Worm (Caenorhabditis elegans): Measurements from ENCODE around the gene ttm-1.

The ttm-1 gene

DNA sequence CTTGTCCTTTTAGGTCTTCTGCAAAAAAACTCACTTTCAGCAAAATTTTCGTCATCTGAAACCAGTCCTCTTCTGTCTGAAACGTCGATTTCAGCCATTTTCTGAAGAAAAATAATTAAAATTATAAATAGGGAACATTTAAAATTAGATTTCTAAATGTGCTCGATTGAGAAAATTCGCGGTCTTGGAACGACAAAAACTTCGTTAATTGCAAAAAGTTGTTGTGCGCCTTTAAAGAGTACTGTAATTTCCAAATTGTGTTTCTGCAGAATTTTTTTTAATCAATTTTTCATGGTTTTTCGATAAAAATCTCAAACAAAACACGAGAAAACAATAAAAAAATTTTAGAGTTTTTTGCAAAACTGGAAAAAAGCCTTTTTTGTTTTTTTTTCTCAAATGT is at the start of gene ttm-1:
ttm-1 (minus strand) TSS at position 101 of the 400 bp plus-strand sequence.
- TF ChIP-seq med-1 (GFP tag; optimal IDR thresholded peaks at IDR 0.05; ENCODE audit: insufficient read depth) (no peak), ref-1 (GFP tag; conservative IDR thresholded peaks at IDR 0.05) (no peak), klf-2 (GFP tag; conservative IDR thresholded peaks at IDR 0.05) (no peak)

DNA sequence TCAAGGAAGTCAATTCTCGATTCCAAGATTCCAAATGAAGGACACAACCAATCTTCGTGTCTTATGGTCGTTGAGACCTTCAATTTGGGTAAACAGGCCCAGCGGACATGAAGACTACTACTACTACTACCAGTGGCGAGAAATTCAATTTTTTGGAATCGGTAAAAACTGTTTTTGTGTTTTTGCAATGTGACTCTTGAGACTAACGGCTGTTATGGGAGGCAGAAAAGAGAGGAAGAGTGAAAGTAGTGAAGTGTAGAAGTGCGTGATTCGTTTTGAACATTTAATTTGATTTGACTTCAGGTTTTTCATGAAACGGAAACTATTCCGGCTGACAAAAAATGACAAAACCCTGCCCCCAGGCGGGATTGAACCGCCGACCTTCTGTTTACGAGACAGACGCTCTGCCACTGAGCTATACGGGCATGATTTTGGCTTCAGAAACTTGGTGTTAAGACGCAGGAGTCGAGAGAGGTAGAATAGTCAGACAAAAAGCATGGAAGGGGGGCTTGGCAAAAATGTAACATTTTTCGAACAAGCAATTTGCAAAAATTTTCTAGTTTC is 49.0 kb upstream of the ttm-1 start:
- TF ChIP-seq tab-1 (GFP tag; IDR thresholded peaks at IDR 0.05) (no peak), ztf-29 (GFP tag; IDR thresholded peaks at IDR 0.05) (no peak), med-1 (GFP tag; optimal IDR thresholded peaks at IDR 0.05; ENCODE audit: insufficient read depth) (no peak), ref-1 (GFP tag; conservative IDR thresholded peaks at IDR 0.05) (no peak), flt-1 (GFP tag; IDR thresholded peaks at IDR 0.05) (no peak), ztf-23 (GFP tag; IDR thresholded peaks at IDR 0.05) (no peak), cog-1 (tag; optimal IDR thresholded peaks at IDR 0.05) (no peak), T22C8.4 (GFP tag; IDR thresholded peaks at IDR 0.05) (no peak), klf-2 (GFP tag; conservative IDR thresholded peaks at IDR 0.05) (no peak)

DNA sequence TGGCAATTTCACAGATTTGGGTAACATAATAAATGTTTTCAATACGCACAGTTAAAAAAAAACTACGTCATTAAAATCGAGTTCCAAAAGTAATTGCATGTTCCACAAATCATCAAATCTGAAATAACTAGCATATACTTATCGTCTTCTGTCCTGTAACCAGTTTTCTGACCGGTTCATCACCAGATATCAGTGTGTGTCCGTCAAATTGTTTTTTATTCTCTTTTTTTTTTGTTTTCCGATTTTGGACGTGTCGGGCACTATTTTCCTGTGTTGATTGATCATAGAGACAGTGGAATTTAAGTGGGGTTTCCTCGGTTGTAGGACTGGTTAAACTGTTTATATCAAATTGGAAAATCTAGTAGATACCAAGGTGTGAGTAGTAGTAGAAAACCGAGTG is 47.1 kb upstream of the ttm-1 start:
- no peak for TF ChIP-seq ztf-29 (GFP tag; IDR thresholded peaks at IDR 0.05)
- no peak for TF ChIP-seq ztf-23 (GFP tag; IDR thresholded peaks at IDR 0.05)
- TF ChIP-seq T22C8.4 (GFP tag; IDR thresholded peaks at IDR 0.05): no peak
- TF ChIP-seq flt-1 (GFP tag; IDR thresholded peaks at IDR 0.05): no peak
- TF ChIP-seq klf-2 (GFP tag; conservative IDR thresholded peaks at IDR 0.05): no peak
- TF ChIP-seq ref-1 (GFP tag; conservative IDR thresholded peaks at IDR 0.05): no peak

DNA sequence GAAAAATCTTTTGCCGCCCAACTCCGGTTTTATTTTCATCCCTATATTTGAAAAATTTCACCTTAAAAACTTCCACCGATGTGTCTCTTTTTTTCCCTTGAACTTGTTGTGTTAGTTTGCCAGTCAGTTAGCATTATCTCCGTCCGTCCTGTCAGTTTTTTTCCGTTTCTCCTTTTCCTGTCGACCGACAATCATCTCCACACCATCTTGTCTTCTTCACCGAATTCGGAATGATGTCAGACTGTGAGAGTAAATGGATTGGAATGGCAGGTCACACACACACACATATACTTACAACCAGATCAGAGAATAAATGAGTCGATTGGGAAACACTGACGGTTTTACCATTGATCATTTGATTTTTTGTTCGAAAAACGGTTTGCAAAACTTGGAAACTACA is 45.1 kb upstream of the ttm-1 start:
- TF ChIP-seq flt-1 (GFP tag; IDR thresholded peaks at IDR 0.05): no peak
- no peak for TF ChIP-seq cog-1 (tag; optimal IDR thresholded peaks at IDR 0.05)
- TF ChIP-seq med-1 (GFP tag; optimal IDR thresholded peaks at IDR 0.05; ENCODE audit: insufficient read depth): no peak
- TF ChIP-seq klf-2 (GFP tag; conservative IDR thresholded peaks at IDR 0.05): no peak
- no peak for TF ChIP-seq ztf-29 (GFP tag; IDR thresholded peaks at IDR 0.05)
- no peak for TF ChIP-seq ztf-23 (GFP tag; IDR thresholded peaks at IDR 0.05)
- no peak for TF ChIP-seq tab-1 (GFP tag; IDR thresholded peaks at IDR 0.05)
- TF ChIP-seq T22C8.4 (GFP tag; IDR thresholded peaks at IDR 0.05): no peak
- TF ChIP-seq ref-1 (GFP tag; conservative IDR thresholded peaks at IDR 0.05): no peak

DNA sequence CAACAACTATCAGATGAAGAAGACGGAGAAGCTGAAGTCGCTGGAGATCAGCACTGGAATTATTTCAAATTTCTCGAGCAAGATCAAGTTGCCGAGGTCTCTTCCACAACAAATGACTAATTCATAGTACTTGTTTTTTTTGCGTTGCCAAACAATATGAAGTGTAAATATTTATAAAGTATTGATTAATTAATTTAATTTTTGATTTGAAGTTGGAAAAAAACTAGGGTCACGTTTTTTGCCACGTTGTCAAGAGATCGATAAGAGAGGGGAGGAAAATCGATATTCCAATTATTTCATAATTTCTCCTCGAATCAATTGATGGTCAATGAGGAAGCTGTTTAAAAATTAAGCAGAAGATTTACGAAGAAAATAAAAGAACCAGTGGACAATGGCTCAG is 38.4 kb upstream of the ttm-1 start, which contains the start of gene snf-7:
snf-7 (plus strand) TSS at position 301 of the 400 bp plus-strand sequence.
- TF ChIP-seq ztf-29 (GFP tag; IDR thresholded peaks at IDR 0.05) (no peak), ztf-23 (GFP tag; IDR thresholded peaks at IDR 0.05) (no peak), T22C8.4 (GFP tag; IDR thresholded peaks at IDR 0.05) (0 out of 2 replicates have a peak, but pooled peaks have one; percentile 51), flt-1 (GFP tag; IDR thresholded peaks at IDR 0.05) (no peak)

DNA sequence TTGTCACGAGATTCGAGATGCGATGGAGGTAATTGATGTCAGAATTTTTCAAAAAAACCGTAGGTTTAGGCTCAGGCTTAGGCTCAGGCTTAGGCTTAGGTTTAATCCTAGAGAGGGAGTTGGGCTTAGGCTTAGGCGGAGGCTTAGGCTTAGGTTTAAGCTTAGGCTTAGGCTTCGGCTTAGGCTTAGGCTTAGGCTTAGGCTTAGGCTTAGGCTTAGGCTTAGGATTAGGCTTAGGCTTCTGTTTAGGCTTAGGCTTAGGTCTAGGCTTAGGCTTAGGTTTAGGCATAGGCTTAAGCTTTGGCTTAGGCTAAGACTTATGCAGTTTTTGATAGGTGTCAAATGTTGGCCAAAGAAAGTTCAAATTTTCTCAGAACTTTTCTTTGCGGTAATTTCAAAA is 37.5 kb upstream of the ttm-1 start:
- TF ChIP-seq flt-1 (GFP tag; IDR thresholded peaks at IDR 0.05): no peak
- TF ChIP-seq ztf-29 (GFP tag; IDR thresholded peaks at IDR 0.05): peak; percentile 68; the same call in 1 of the 2 replicates
- 0 out of 2 replicates have a peak, but pooled peaks have one; percentile 23 for TF ChIP-seq ztf-23 (GFP tag; IDR thresholded peaks at IDR 0.05)

DNA sequence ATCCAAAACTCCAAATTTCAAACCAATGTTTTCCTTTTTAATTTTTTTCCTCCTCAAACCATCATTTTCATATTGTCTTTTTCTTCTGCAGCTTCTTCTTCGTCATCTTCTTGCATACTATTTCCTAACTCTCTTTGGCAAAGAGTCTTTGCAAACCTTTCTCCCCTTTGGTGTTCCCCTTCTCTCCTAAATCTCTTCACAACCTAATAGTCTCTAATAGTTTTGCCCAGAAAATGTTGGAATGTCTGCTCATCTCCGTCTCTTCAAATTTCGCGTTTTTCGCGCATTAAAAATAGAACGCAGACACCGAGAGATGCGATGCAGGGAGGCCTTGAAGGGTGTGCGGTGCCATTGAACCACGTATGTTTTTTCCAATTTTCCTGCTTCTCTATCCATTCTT is 35.3 kb upstream of the ttm-1 start, which contains the start of gene ZK1010.10:
ZK1010.10 (plus strand) TSS at position 286 of the 400 bp plus-strand sequence.
- TF ChIP-seq cog-1 (tag; optimal IDR thresholded peaks at IDR 0.05) (peak; percentile 6), ref-1 (GFP tag; conservative IDR thresholded peaks at IDR 0.05) (no peak), tab-1 (GFP tag; IDR thresholded peaks at IDR 0.05) (no peak), flt-1 (GFP tag; IDR thresholded peaks at IDR 0.05) (no peak), ztf-23 (GFP tag; IDR thresholded peaks at IDR 0.05) (peak; percentile 51; the same call in 1 of the 2 replicates), med-1 (GFP tag; optimal IDR thresholded peaks at IDR 0.05; ENCODE audit: insufficient read depth) (no peak), T22C8.4 (GFP tag; IDR thresholded peaks at IDR 0.05) (no peak), ztf-29 (GFP tag; IDR thresholded peaks at IDR 0.05) (no peak), klf-2 (GFP tag; conservative IDR thresholded peaks at IDR 0.05) (no peak)

DNA sequence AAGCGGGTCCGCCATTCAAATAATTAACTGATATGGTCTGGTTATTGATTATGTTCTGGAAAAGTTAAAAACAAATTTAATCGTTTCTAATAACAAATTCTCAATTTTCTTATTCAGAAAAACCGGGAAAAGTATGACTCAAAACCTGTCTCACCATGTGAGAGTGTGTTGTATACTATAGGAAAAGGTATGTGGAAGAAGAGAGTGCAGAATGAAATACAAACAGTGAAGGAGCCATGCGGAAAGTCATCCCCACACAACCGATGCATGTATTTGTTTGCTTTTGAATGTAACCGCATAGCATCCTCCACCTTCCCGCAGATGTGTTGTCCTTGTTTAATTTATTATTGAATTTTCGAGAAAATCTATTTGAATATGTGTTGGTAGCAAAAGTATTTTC is 33.7 kb upstream of the ttm-1 start, which contains the start of gene ZK1010.8:
ZK1010.8 (minus strand) TSS at position 214 of the 400 bp plus-strand sequence.
- TF ChIP-seq cog-1 (tag; optimal IDR thresholded peaks at IDR 0.05) (no peak), klf-2 (GFP tag; conservative IDR thresholded peaks at IDR 0.05) (no peak), flt-1 (GFP tag; IDR thresholded peaks at IDR 0.05) (no peak), T22C8.4 (GFP tag; IDR thresholded peaks at IDR 0.05) (no peak), tab-1 (GFP tag; IDR thresholded peaks at IDR 0.05) (no peak), ztf-23 (GFP tag; IDR thresholded peaks at IDR 0.05) (no peak), ref-1 (GFP tag; conservative IDR thresholded peaks at IDR 0.05) (no peak), med-1 (GFP tag; optimal IDR thresholded peaks at IDR 0.05; ENCODE audit: insufficient read depth) (no peak), ztf-29 (GFP tag; IDR thresholded peaks at IDR 0.05) (no peak)

DNA sequence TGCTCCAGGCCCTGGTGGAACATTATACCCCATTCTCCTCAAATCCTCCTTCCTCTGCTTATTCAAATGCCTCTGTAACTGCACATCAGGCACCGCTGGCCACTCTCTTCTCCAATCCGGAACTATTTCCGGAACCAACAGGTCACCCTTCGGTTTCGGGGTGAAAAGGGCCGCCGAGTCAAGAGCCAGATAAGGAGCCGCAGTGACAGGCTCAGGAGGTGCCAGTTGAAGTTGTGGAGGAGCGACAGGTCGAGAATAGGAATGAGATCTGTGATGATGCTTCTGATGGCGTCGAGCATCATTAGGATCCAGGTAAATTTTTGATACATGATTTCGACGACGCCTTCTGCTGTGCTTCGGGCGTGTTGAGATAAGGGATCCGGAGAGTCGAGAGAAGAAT is 31.5 kb upstream of the ttm-1 start:
- no peak for TF ChIP-seq T22C8.4 (GFP tag; IDR thresholded peaks at IDR 0.05)
- no peak for TF ChIP-seq flt-1 (GFP tag; IDR thresholded peaks at IDR 0.05)
- no peak for TF ChIP-seq tab-1 (GFP tag; IDR thresholded peaks at IDR 0.05)
- no peak for TF ChIP-seq ztf-23 (GFP tag; IDR thresholded peaks at IDR 0.05)
- TF ChIP-seq klf-2 (GFP tag; conservative IDR thresholded peaks at IDR 0.05): no peak
- TF ChIP-seq med-1 (GFP tag; optimal IDR thresholded peaks at IDR 0.05; ENCODE audit: insufficient read depth): no peak
- no peak for TF ChIP-seq ztf-29 (GFP tag; IDR thresholded peaks at IDR 0.05)
- no peak for TF ChIP-seq ref-1 (GFP tag; conservative IDR thresholded peaks at IDR 0.05)
- no peak for TF ChIP-seq cog-1 (tag; optimal IDR thresholded peaks at IDR 0.05)

DNA sequence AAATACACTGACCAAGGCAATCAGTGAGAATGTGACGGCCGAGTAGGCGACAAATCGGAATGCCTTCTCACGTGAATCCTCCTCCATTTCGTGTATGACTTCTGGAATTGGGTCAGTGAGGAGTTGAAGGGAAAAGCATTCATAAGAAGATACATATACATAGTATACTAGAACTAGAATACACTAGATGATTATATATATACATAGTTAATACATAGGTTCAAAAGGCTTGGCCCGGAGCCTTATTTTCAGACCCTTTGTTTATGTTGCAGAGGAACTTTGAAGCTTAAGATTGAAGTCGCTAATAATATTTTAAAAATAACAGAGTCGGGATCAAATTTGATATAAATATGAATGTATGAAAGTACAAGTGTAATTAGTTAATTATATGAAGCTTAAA is 26.8 kb upstream of the ttm-1 start, which contains the start of gene col-97:
col-97 (minus strand) TSS at position 101 of the 400 bp plus-strand sequence.
- TF ChIP-seq med-1 (GFP tag; optimal IDR thresholded peaks at IDR 0.05; ENCODE audit: insufficient read depth): no peak
- no peak for TF ChIP-seq ztf-23 (GFP tag; IDR thresholded peaks at IDR 0.05)
- TF ChIP-seq ztf-29 (GFP tag; IDR thresholded peaks at IDR 0.05): no peak
- no peak for TF ChIP-seq cog-1 (tag; optimal IDR thresholded peaks at IDR 0.05)
- TF ChIP-seq T22C8.4 (GFP tag; IDR thresholded peaks at IDR 0.05): no peak
- TF ChIP-seq ref-1 (GFP tag; conservative IDR thresholded peaks at IDR 0.05): no peak
- no peak for TF ChIP-seq klf-2 (GFP tag; conservative IDR thresholded peaks at IDR 0.05)
- no peak for TF ChIP-seq tab-1 (GFP tag; IDR thresholded peaks at IDR 0.05)
